Worm (Caenorhabditis elegans) whole organism, mixed stage, embryonic: Measurements from ENCODE around the gene H40L08.8.

Source experiments
- M03D4.4 ChIP-seq: sonication (generic microtip); optimal IDR thresholded peaks from 2 replicates; lab custom pipeline; 2017; ENCODE audit warnings: mild to moderate bottlenecking, missing genetic modification characterization, missing compliant biosample characterization
- bed-3 ChIP-seq: fragments of 200-800 bp; sonication (Bioruptor generic); optimal IDR thresholded peaks from 3 replicates; lab custom pipeline; 2018; ENCODE audit warnings: mild to moderate bottlenecking, missing genetic modification characterization, moderate library complexity, missing compliant biosample characterization
- blmp-1 ChIP-seq: fragments of 150-350 bp; optimal IDR thresholded peaks from 2 replicates; lab custom pipeline; 2014; ENCODE audit warnings: missing biosample characterization, missing genetic modification characterization
- ceh-39 ChIP-seq: fragments of 150-350 bp; optimal IDR thresholded peaks from 2 replicates; lab custom pipeline; 2014; ENCODE audit warnings: missing biosample characterization, missing genetic modification characterization
- ceh-43 ChIP-seq: fragments of 200-800 bp; sonication (Bioruptor generic); optimal IDR thresholded peaks from 2 replicates; lab custom pipeline; 2018; ENCODE audit warnings: mild to moderate bottlenecking, missing genetic modification characterization, moderate library complexity, missing compliant biosample characterization
- ceh-83 ChIP-seq: fragments of 200-800 bp; sonication (Bioruptor generic); optimal IDR thresholded peaks from 2 replicates; lab custom pipeline; 2018; ENCODE audit warnings: mild to moderate bottlenecking, missing genetic modification characterization, missing compliant biosample characterization
- ces-1 ChIP-seq: fragments of 150-350 bp; optimal IDR thresholded peaks from 2 replicates; lab custom pipeline; 2014; ENCODE audit warnings: missing biosample characterization, missing genetic modification reagents, missing genetic modification characterization
- cnd-1 ChIP-seq: fragments of 200-800 bp; sonication (Bioruptor generic); optimal IDR thresholded peaks from 2 replicates; lab custom pipeline; 2018; ENCODE audit warnings: mild to moderate bottlenecking, missing genetic modification characterization, missing compliant biosample characterization
- drap-1 ChIP-seq: fragments of 200-800 bp; sonication (Bioruptor generic); optimal IDR thresholded peaks from 3 replicates; lab custom pipeline; 2018; ENCODE audit warnings: mild to moderate bottlenecking, missing genetic modification characterization, missing compliant biosample characterization
- elt-1 ChIP-seq: sonication (generic microtip); optimal IDR thresholded peaks from 2 replicates; lab custom pipeline; 2017; ENCODE audit warnings: missing genetic modification characterization, mild to moderate bottlenecking, missing compliant biosample characterization, antibody characterized with exemption, moderate library complexity, borderline replicate concordance; ENCODE audit not compliant: insufficient read depth
- elt-3 ChIP-seq: fragments of 150-350 bp; optimal IDR thresholded peaks from 2 replicates; lab custom pipeline; 2014; ENCODE audit warnings: missing biosample characterization, missing genetic modification characterization
- flh-1 ChIP-seq: fragments of 200-800 bp; sonication (Bioruptor generic); optimal IDR thresholded peaks from 2 replicates; lab custom pipeline; 2018; ENCODE audit warnings: mild to moderate bottlenecking, missing genetic modification characterization, moderate library complexity, missing compliant biosample characterization
- ham-2 ChIP-seq: fragments of 200-800 bp; sonication (Bioruptor generic); optimal IDR thresholded peaks from 2 replicates; lab custom pipeline; 2018; ENCODE audit warnings: mild to moderate bottlenecking, missing genetic modification characterization, missing compliant biosample characterization
- hlh-1 ChIP-seq: fragments of 150-350 bp; optimal IDR thresholded peaks from 2 replicates; lab custom pipeline; 2014; ENCODE audit warnings: missing biosample characterization, missing genetic modification reagents, missing genetic modification characterization
- lin-13 ChIP-seq: fragments of 150-350 bp; optimal IDR thresholded peaks from 2 replicates; lab custom pipeline; 2014; ENCODE audit warnings: missing biosample characterization, missing genetic modification characterization
- lin-32 ChIP-seq: fragments of 200-800 bp; sonication (Bioruptor generic); optimal IDR thresholded peaks from 2 replicates; lab custom pipeline; 2018; ENCODE audit warnings: mild to moderate bottlenecking, missing genetic modification characterization, missing compliant biosample characterization
- lsy-2 ChIP-seq: fragments of 150-350 bp; optimal IDR thresholded peaks from 2 replicates; lab custom pipeline; 2014; ENCODE audit warnings: missing biosample characterization, missing genetic modification characterization
- mab-5 ChIP-seq: fragments of 150-350 bp; optimal IDR thresholded peaks from 2 replicates; lab custom pipeline; 2014; ENCODE audit warnings: missing biosample characterization, missing genetic modification characterization
- mep-1 ChIP-seq: fragments of 150-350 bp; optimal IDR thresholded peaks from 2 replicates; lab custom pipeline; 2017; ENCODE audit warnings: missing biosample characterization, missing genetic modification reagents, missing genetic modification characterization, inconsistent platforms
- mls-2 ChIP-seq: sonication (generic microtip); optimal IDR thresholded peaks from 2 replicates; lab custom pipeline; 2016; ENCODE audit warnings: mild to moderate bottlenecking, missing genetic modification characterization, moderate library complexity, missing compliant biosample characterization
- nhr-12 ChIP-seq: fragments of 150-350 bp; optimal IDR thresholded peaks from 2 replicates; lab custom pipeline; 2014; ENCODE audit warnings: missing biosample characterization, missing genetic modification characterization
- nhr-2 ChIP-seq: fragments of 150-350 bp; optimal IDR thresholded peaks from 2 replicates; lab custom pipeline; 2014; ENCODE audit warnings: missing biosample characterization, missing genetic modification characterization
- nhr-237 ChIP-seq: fragments of 150-350 bp; optimal IDR thresholded peaks from 2 replicates; lab custom pipeline; 2014; ENCODE audit warnings: missing biosample characterization, missing genetic modification characterization
- nhr-28 ChIP-seq: fragments of 150-350 bp; optimal IDR thresholded peaks from 2 replicates; lab custom pipeline; 2014; ENCODE audit warnings: missing biosample characterization, missing genetic modification characterization
- nhr-76 ChIP-seq: sonication (generic microtip); optimal IDR thresholded peaks from 2 replicates; lab custom pipeline; 2017; ENCODE audit warnings: missing biosample characterization, missing genetic modification characterization
- pha-4 ChIP-seq: fragments of 150-350 bp; optimal IDR thresholded peaks from 2 replicates; lab custom pipeline; 2018; ENCODE audit warnings: missing biosample characterization, missing genetic modification reagents, missing genetic modification characterization
- snpc-4 ChIP-seq: fragments of 150-350 bp; optimal IDR thresholded peaks from 2 replicates; lab custom pipeline; 2014; ENCODE audit warnings: missing biosample characterization, missing genetic modification characterization
- sptf-1 ChIP-seq: sonication (generic microtip); optimal IDR thresholded peaks from 2 replicates; lab custom pipeline; 2017; ENCODE audit warnings: mild to moderate bottlenecking, missing genetic modification characterization, moderate library complexity, missing compliant biosample characterization
- tbx-8 ChIP-seq: fragments of 200-800 bp; sonication (Bioruptor generic); optimal IDR thresholded peaks from 2 replicates; lab custom pipeline; 2018; ENCODE audit warnings: mild to moderate bottlenecking, missing genetic modification characterization, moderate library complexity, missing compliant biosample characterization
- unc-120 ChIP-seq: sonication (generic microtip); optimal IDR thresholded peaks from 2 replicates; lab custom pipeline; 2017; ENCODE audit warnings: missing genetic modification characterization, missing compliant biosample characterization; ENCODE audit not compliant: poor library complexity, severe bottlenecking
- unc-39 ChIP-seq: fragments of 150-350 bp; optimal IDR thresholded peaks from 2 replicates; lab custom pipeline; 2014; ENCODE audit warnings: missing biosample characterization, missing genetic modification characterization
- unc-62 ChIP-seq: fragments of 150-350 bp; optimal IDR thresholded peaks from 2 replicates; lab custom pipeline; 2014; ENCODE audit warnings: missing biosample characterization, missing genetic modification reagents, missing genetic modification characterization
- zip-8 ChIP-seq: fragments of 150-350 bp; optimal IDR thresholded peaks from 2 replicates; lab custom pipeline; 2014; ENCODE audit warnings: missing biosample characterization, missing genetic modification characterization

H40L08.8 gene

ce11 chrX:15100369-15100963 is 23.0 kb upstream of the H40L08.8 start, which contains the start of gene dhhc-1:
TSS of gene dhhc-1 (minus strand) at chrX:15100419.
- TF ChIP-seq unc-120 (tag; lab: Kevin White, UChicago): peak; percentile 69
- peak; percentile 69 for TF ChIP-seq lin-32 (GFP tag; lab: Kevin White, UChicago)
- no peak for TF ChIP-seq ceh-83 (GFP tag; lab: Kevin White, UChicago)
- TF ChIP-seq drap-1 (GFP tag; lab: Kevin White, UChicago): no peak
- peak; percentile 65 for TF ChIP-seq mls-2 (tag; lab: Kevin White, UChicago)
- TF ChIP-seq hlh-1: peak; percentile 69
- TF ChIP-seq M03D4.4 (tag; lab: Kevin White, UChicago): no peak
- peak; percentile 84 for TF ChIP-seq cnd-1 (tag; lab: Kevin White, UChicago)
- TF ChIP-seq flh-1 (GFP tag; lab: Kevin White, UChicago): no peak
- no peak for TF ChIP-seq ceh-39
- TF ChIP-seq nhr-76 (tag; lab: Kevin White, UChicago): no peak
- no peak for TF ChIP-seq sptf-1 (tag; lab: Kevin White, UChicago)
- TF ChIP-seq nhr-28 (tag; lab: Kevin White, UChicago): no peak
- TF ChIP-seq bed-3: no peak
- no peak for TF ChIP-seq mab-5 (tag; lab: Kevin White, UChicago)
- TF ChIP-seq nhr-2 (tag; lab: Kevin White, UChicago): peak; percentile 15
- peak; percentile 41 for TF ChIP-seq ces-1 (GFP tag; lab: Kevin White, UChicago)
- no peak for TF ChIP-seq snpc-4 (tag; lab: Kevin White, UChicago)
- peak; percentile 28 for TF ChIP-seq unc-62 (GFP tag; lab: Kevin White, UChicago)
- TF ChIP-seq mep-1 (tag; lab: Kevin White, UChicago): peak; percentile 56
- no peak for TF ChIP-seq zip-8
- no peak for TF ChIP-seq ceh-43 (GFP tag; lab: Kevin White, UChicago)

- TF ChIP-seq zip-8: no peak
- TF ChIP-seq unc-39: no peak
- TF ChIP-seq ceh-83 (GFP tag; lab: Kevin White, UChicago): no peak
- no peak for TF ChIP-seq ham-2
- TF ChIP-seq M03D4.4 (tag; lab: Kevin White, UChicago): no peak
- no peak for TF ChIP-seq lin-13 (tag; lab: Kevin White, UChicago)
- no peak for TF ChIP-seq elt-1 (tag; lab: Kevin White, UChicago)
- no peak for TF ChIP-seq lsy-2
- no peak for TF ChIP-seq sptf-1 (tag; lab: Kevin White, UChicago)
- no peak for TF ChIP-seq elt-3 (tag; lab: Kevin White, UChicago)
- TF ChIP-seq ces-1 (GFP tag; lab: Kevin White, UChicago): no peak
- TF ChIP-seq cnd-1 (tag; lab: Kevin White, UChicago): no peak
- no peak for TF ChIP-seq ceh-39
- TF ChIP-seq, all 35 proteins: peak for 0
Measured at ce11 chrX:15097763-15098162, 20.3 kb upstream of the H40L08.8 start, which contains the start of gene F09B12.3. TSS of gene F09B12.3 (minus strand) at chrX:15097954.

- no peak for TF ChIP-seq mep-1 (tag; lab: Kevin White, UChicago)
- TF ChIP-seq ces-1 (GFP tag; lab: Kevin White, UChicago): no peak
- TF ChIP-seq mls-2 (tag; lab: Kevin White, UChicago): no peak
- no peak for TF ChIP-seq nhr-12
- TF ChIP-seq blmp-1 (tag; lab: Kevin White, UChicago): no peak
- TF ChIP-seq unc-39: no peak
- no peak for TF ChIP-seq nhr-2 (tag; lab: Kevin White, UChicago)
- TF ChIP-seq sptf-1 (tag; lab: Kevin White, UChicago): no peak
- TF ChIP-seq nhr-28 (tag; lab: Kevin White, UChicago): no peak
- no peak for TF ChIP-seq zip-8
- no peak for TF ChIP-seq ceh-39
- no peak for TF ChIP-seq M03D4.4 (tag; lab: Kevin White, UChicago)
- TF ChIP-seq pha-4 (tag; lab: Kevin White, UChicago): no peak
- TF ChIP-seq, all 35 proteins: peak for 0
Measured at ce11 chrX:15096277-15096676, 18.8 kb upstream of the H40L08.8 start.

ce11 chrX:15094973-15095372 is 17.5 kb upstream of the H40L08.8 start, which contains the start of gene F09B12.7:
TSS of gene F09B12.7 (minus strand) at chrX:15095073.
- no peak for TF ChIP-seq tbx-8 (GFP tag; lab: Kevin White, UChicago)
- TF ChIP-seq snpc-4 (tag; lab: Kevin White, UChicago): no peak
- no peak for TF ChIP-seq mab-5 (tag; lab: Kevin White, UChicago)
- TF ChIP-seq nhr-12: no peak
- TF ChIP-seq pha-4 (tag; lab: Kevin White, UChicago): no peak
- no peak for TF ChIP-seq drap-1 (GFP tag; lab: Kevin White, UChicago)
- no peak for TF ChIP-seq hlh-1
- no peak for TF ChIP-seq lin-32 (GFP tag; lab: Kevin White, UChicago)
- no peak for TF ChIP-seq unc-39
- TF ChIP-seq unc-62 (GFP tag; lab: Kevin White, UChicago): no peak
- no peak for TF ChIP-seq nhr-237 (tag; lab: Kevin White, UChicago)
- no peak for TF ChIP-seq mep-1 (tag; lab: Kevin White, UChicago)
- TF ChIP-seq ceh-83 (GFP tag; lab: Kevin White, UChicago): no peak
- no peak for TF ChIP-seq ces-1 (GFP tag; lab: Kevin White, UChicago)
- no peak for TF ChIP-seq sptf-1 (tag; lab: Kevin White, UChicago)
- TF ChIP-seq lin-13 (tag; lab: Kevin White, UChicago): no peak
- no peak for TF ChIP-seq nhr-76 (tag; lab: Kevin White, UChicago)
- TF ChIP-seq nhr-2 (tag; lab: Kevin White, UChicago): no peak
- no peak for TF ChIP-seq blmp-1 (tag; lab: Kevin White, UChicago)
